Fruit fly (Drosophila melanogaster) S2 (cell line): ENCODE results near the gene run.

Experiments used
- CG8478 ChIP-seq: fragments of >200 bp; optimal IDR thresholded peaks from 2 replicates; lab custom pipeline; 2018
- CTCF ChIP-seq, 2 experiments: fragments of >200 bp; optimal IDR thresholded peaks; 2 replicates each; lab custom pipeline; 2018

DNA sequence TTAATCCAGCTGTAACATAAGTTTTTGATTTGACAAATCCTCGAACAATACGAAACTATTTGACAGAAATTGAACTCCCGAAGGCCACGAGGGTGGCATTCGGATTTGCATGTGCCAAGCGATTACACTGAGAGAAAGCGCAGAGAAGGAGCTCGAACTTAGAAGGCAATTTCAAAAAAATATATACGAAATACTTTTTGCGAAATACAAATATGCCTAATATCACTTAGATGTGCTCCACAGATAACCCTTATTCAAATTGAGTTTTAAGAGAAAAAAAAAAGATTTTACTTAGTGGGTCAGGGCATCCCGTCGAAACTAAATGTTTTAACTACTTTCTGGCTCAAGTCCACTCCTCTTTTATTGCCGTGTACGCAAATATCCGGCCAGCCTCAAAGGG, 38.1 kb downstream of the run start:
- TF ChIP-seq CG8478 (lab: Kevin White, UChicago) (no peak), CTCF (optimal IDR thresholded peaks at IDR 0.05; lab: Kevin White, UChicago) (no peak)
